Worm (Caenorhabditis elegans) whole organism, early embryonic: Measurements from ENCODE around the gene sma-3.

Source experiments
- B0310.2 ChIP-seq: sonication (generic microtip); optimal IDR thresholded peaks from 2 replicates; lab custom pipeline; 2016; ENCODE audit warnings: mild to moderate bottlenecking, missing genetic modification characterization, missing compliant biosample characterization
- F13C5.2 ChIP-seq: sonication (generic microtip); optimal IDR thresholded peaks from 2 replicates; lab custom pipeline; 2017; ENCODE audit warnings: mild to moderate bottlenecking, missing genetic modification characterization, inconsistent platforms, missing compliant biosample characterization
- aly-1 ChIP-seq: sonication (generic microtip); optimal IDR thresholded peaks from 2 replicates; lab custom pipeline; 2016; ENCODE audit warnings: missing genetic modification characterization, missing compliant biosample characterization
- ama-1 ChIP-seq: fragments of 150-350 bp; optimal IDR thresholded peaks from 2 replicates; lab custom pipeline; 2014
- ceh-13 ChIP-seq: fragments of 200-800 bp; sonication (Bioruptor generic); optimal IDR thresholded peaks from 2 replicates; lab custom pipeline; 2018; ENCODE audit warnings: mild to moderate bottlenecking, missing genetic modification characterization, missing compliant biosample characterization
- ceh-36 ChIP-seq: sonication (generic microtip); optimal IDR thresholded peaks from 2 replicates; lab custom pipeline; 2016; ENCODE audit warnings: missing genetic modification characterization, inconsistent platforms, missing compliant biosample characterization
- ets-7 ChIP-seq: sonication (generic microtip); optimal IDR thresholded peaks from 2 replicates; lab custom pipeline; 2016; ENCODE audit warnings: missing genotype, missing genetic modification characterization, missing compliant biosample characterization
- flt-1 ChIP-seq: fragments of 200-800 bp; sonication (Bioruptor generic); IDR thresholded peaks from 2 replicates; pipeline ENCODE4 v1.3.6; 2022; ENCODE audit warnings: missing genetic modification characterization, missing compliant biosample characterization
- hmbx-1 ChIP-seq: sonication (generic microtip); optimal IDR thresholded peaks from 2 replicates; lab custom pipeline; 2016; ENCODE audit warnings: mild to moderate bottlenecking, missing genetic modification characterization, missing compliant biosample characterization
- hmg-4 ChIP-seq: fragments of 200-800 bp; sonication (Bioruptor generic); optimal IDR thresholded peaks from 2 replicates; lab custom pipeline; 2018; ENCODE audit warnings: mild to moderate bottlenecking, missing genetic modification characterization, missing compliant biosample characterization
- hnd-1 ChIP-seq: sonication (generic microtip); optimal IDR thresholded peaks from 2 replicates; lab custom pipeline; 2016; ENCODE audit warnings: missing genetic modification characterization, missing compliant biosample characterization
- pes-1 ChIP-seq: fragments of 200-800 bp; sonication (Bioruptor generic); IDR thresholded peaks from 2 replicates; pipeline ENCODE4 v1.3.6; 2022; ENCODE audit warnings: missing genetic modification reagents, missing genetic modification characterization, missing compliant biosample characterization
- scrt-1 ChIP-seq: fragments of 200-800 bp; sonication (Bioruptor generic); IDR thresholded peaks from 2 replicates; pipeline ENCODE4 v1.3.6; 2022; ENCODE audit warnings: missing genetic modification characterization, missing compliant biosample characterization
- sea-1 ChIP-seq: fragments of 200-800 bp; sonication (Bioruptor generic); conservative IDR thresholded peaks from 2 replicates; pipeline ENCODE4 v1.3.6; 2022; ENCODE audit warnings: missing genetic modification characterization, missing compliant biosample characterization
- tbx-11 ChIP-seq: fragments of 200-800 bp; sonication (Bioruptor generic); IDR thresholded peaks from 2 replicates; pipeline ENCODE4 v1.3.6; 2022; ENCODE audit warnings: missing genetic modification characterization, missing compliant biosample characterization
- tbx-37 ChIP-seq: fragments of 200-800 bp; sonication (Bioruptor generic); conservative IDR thresholded peaks from 2 replicates; pipeline ENCODE4 v1.3.6; 2022; ENCODE audit warnings: missing genetic modification reagents, missing genetic modification characterization, missing compliant biosample characterization
- tra-4 ChIP-seq: sonication (generic microtip); optimal IDR thresholded peaks from 2 replicates; lab custom pipeline; 2017; ENCODE audit warnings: missing genetic modification characterization, missing compliant biosample characterization

Gene sma-3

DNA sequence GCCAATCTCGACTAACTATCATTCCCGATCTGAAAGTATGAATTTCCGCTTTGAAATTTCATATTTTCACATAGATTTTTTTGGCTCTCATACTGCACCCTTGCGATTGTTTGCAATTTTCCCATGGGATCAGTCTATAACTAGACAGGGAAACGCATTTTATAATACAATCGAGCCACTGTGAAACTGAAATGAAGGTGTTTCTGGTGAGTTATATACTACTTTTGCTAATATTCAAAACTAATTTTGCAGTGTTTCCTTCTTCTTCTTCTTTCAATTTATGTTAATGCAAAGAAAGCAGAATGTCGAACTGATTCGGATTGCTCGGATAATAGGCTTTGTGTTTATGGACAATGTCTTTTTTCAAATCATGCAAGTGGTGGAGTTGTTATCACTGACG lies 22.1 kb upstream of the sma-3 start:
- no peak for TF ChIP-seq B0310.2 (tag; lab: Kevin White, UChicago)
- no peak for TF ChIP-seq aly-1
- no peak for TF ChIP-seq F13C5.2 (tag; lab: Kevin White, UChicago)
- no peak for TF ChIP-seq ama-1 (lab: Kevin White, UChicago)
- TF ChIP-seq flt-1, result no peak
- TF ChIP-seq ceh-36 (tag; lab: Kevin White, UChicago), result no peak
- TF ChIP-seq hmbx-1 (tag; lab: Kevin White, UChicago), result no peak
- no peak for TF ChIP-seq ceh-13 (GFP tag; lab: Kevin White, UChicago)
- TF ChIP-seq tbx-37 (GFP tag; lab: Robert Waterston, UW), result no peak
- TF ChIP-seq hmg-4 (GFP tag; lab: Kevin White, UChicago), result no peak
- no peak for TF ChIP-seq pes-1 (GFP tag; lab: Robert Waterston, UW)
- TF ChIP-seq scrt-1, result no peak
- no peak for TF ChIP-seq sea-1 (GFP tag; lab: Robert Waterston, UW)
- TF ChIP-seq hnd-1, result no peak
- no peak for TF ChIP-seq tbx-11

ce11 chrIII:6884203-6884602 lies 20.4 kb upstream of the sma-3 start, which contains the start of gene med-2:
Gene med-2, plus strand, starts transcription at chrIII:6884503.
- TF ChIP-seq F13C5.2 (tag; lab: Kevin White, UChicago) (no peak), tra-4 (tag; lab: Kevin White, UChicago) (no peak), ama-1 (lab: Kevin White, UChicago) (no peak), tbx-11 (no peak), hnd-1 (no peak), B0310.2 (tag; lab: Kevin White, UChicago) (no peak), sea-1 (GFP tag; lab: Robert Waterston, UW) (no peak), tbx-37 (GFP tag; lab: Robert Waterston, UW) (no peak)

DNA sequence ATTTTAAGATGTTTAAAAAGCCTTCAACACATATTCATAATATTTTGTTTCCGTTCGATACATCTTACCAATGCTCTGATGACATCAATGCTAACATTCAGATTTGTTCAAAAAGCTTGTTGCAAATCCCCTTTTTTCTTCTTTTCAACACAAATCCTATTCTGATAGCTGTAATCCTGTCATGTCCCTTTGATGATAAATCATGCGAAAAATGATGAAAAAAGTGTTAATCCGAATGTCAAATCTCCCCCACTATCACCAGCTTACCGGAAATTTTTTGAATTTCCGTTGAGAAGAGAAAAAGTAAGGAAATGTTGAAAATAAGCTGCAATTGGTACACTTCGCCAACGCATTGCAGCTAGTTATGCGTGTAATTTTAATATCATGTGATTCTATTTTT lies 18.0 kb upstream of the sma-3 start:
- TF ChIP-seq ets-7 (tag; lab: Kevin White, UChicago) (no peak), tra-4 (tag; lab: Kevin White, UChicago) (no peak), tbx-37 (GFP tag; lab: Robert Waterston, UW) (no peak), flt-1 (no peak), B0310.2 (tag; lab: Kevin White, UChicago) (no peak), ceh-13 (GFP tag; lab: Kevin White, UChicago) (no peak), scrt-1 (no peak), aly-1 (no peak), ceh-36 (tag; lab: Kevin White, UChicago) (no peak)

ce11 chrIII:6880797-6881196 lies 17.0 kb upstream of the sma-3 start, which contains the start of gene K04C2.7:
Gene K04C2.7, plus strand, starts transcription at chrIII:6881097.
- TF ChIP-seq flt-1 (no peak), hnd-1 (no peak), ceh-13 (GFP tag; lab: Kevin White, UChicago) (no peak), ets-7 (tag; lab: Kevin White, UChicago) (no peak), B0310.2 (tag; lab: Kevin White, UChicago) (no peak), tbx-37 (GFP tag; lab: Robert Waterston, UW) (no peak), ceh-36 (tag; lab: Kevin White, UChicago) (no peak), aly-1 (no peak), F13C5.2 (tag; lab: Kevin White, UChicago) (no peak), scrt-1 (no peak), tbx-11 (no peak), sea-1 (GFP tag; lab: Robert Waterston, UW) (no peak), hmbx-1 (tag; lab: Kevin White, UChicago) (no peak), pes-1 (GFP tag; lab: Robert Waterston, UW) (no peak), hmg-4 (GFP tag; lab: Kevin White, UChicago) (no peak)

DNA sequence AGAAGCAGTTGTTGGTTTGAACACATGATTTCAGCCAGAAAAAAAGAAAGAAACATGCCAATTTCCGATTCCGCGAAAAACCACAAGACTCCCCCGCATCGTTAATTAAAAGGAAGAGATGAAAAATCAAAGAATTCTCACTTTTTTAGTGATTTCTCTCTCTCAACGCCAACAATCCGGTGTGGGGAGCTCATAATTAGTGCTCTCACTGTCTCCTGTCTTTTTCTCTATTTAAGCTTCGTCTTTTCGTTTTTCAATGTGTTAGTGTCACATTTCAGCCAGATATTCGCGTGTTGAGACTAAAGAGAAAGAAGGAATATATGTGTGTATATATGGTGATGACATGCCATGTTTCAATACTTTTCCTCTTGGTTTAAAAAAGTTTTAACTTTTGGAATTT lies 10.0 kb upstream of the sma-3 start:
- TF ChIP-seq hmg-4 (GFP tag; lab: Kevin White, UChicago) (no peak), hmbx-1 (tag; lab: Kevin White, UChicago) (no peak), pes-1 (GFP tag; lab: Robert Waterston, UW) (no peak), ceh-36 (tag; lab: Kevin White, UChicago) (no peak), flt-1 (no peak), ceh-13 (GFP tag; lab: Kevin White, UChicago) (no peak), tbx-11 (no peak), ets-7 (tag; lab: Kevin White, UChicago) (no peak), aly-1 (no peak)

DNA sequence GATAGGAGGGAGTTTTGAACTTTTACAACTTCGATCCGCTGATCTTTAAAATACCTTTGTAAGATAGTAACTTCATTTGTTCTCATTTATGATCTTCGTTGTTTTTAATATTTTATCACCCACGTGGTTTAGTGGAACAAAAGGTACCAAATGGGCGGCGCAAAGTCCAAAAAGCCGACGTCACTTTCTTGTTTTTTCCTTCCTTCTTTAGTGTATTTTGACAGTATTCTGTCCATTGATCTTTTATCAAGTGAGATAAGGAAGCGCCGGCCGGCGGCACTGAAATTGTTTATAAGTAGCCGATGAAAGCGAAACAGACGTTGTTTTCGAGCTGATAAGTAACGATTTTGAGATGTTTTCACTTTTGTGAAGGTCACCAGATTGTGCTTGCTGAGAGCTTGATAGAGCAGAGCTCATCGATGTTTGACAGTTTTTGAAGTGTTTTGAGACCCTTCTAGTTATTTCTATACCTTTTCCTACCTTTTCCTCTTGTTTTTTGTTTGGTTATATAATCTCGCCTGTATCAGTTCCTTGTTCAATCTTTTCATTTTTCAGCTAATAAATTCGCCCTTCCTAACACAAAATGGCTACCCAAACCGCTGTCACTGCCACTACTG lies 8.9 kb upstream of the sma-3 start, which contains the start of gene K04C2.3:
Gene K04C2.3 (plus strand): TSS at position 556 of the 617 bp plus-strand sequence.
- no peak for TF ChIP-seq ets-7 (tag; lab: Kevin White, UChicago)
- TF ChIP-seq scrt-1, result no peak
- no peak for TF ChIP-seq pes-1 (GFP tag; lab: Robert Waterston, UW)
- no peak for TF ChIP-seq flt-1
- TF ChIP-seq F13C5.2 (tag; lab: Kevin White, UChicago), result no peak
- TF ChIP-seq hnd-1, result no peak
- TF ChIP-seq ceh-36 (tag; lab: Kevin White, UChicago), result no peak
- no peak for TF ChIP-seq tra-4 (tag; lab: Kevin White, UChicago)
- no peak for TF ChIP-seq ceh-13 (GFP tag; lab: Kevin White, UChicago)
- no peak for TF ChIP-seq hmbx-1 (tag; lab: Kevin White, UChicago)
- no peak for TF ChIP-seq sea-1 (GFP tag; lab: Robert Waterston, UW)
- TF ChIP-seq tbx-11, result no peak
- no peak for TF ChIP-seq hmg-4 (GFP tag; lab: Kevin White, UChicago)
- no peak for TF ChIP-seq aly-1
- TF ChIP-seq B0310.2 (tag; lab: Kevin White, UChicago), result no peak
- TF ChIP-seq ama-1 (lab: Kevin White, UChicago), result no peak
- TF ChIP-seq tbx-37 (GFP tag; lab: Robert Waterston, UW), result no peak

DNA sequence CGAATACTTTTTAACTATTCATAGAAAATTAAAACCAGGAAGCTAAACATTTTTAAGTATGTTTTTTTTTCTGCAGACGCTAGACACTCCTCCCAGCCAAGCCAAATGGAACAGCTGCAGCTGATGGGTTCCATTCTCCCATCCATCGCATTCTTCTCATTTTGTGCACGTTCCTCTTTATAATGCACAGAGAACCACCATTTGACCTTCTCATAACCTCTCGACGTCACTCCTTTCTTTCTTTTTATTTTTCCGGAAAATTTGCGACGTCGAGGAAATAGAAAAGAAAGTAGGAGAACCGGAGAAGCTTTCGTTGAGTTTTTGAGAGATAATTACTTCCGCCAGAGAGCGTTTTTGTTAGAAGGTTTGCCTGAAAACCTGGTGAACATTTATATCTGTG lies 7.9 kb upstream of the sma-3 start:
- no peak for TF ChIP-seq hnd-1
- no peak for TF ChIP-seq tbx-11
- TF ChIP-seq F13C5.2 (tag; lab: Kevin White, UChicago), result no peak
- no peak for TF ChIP-seq tbx-37 (GFP tag; lab: Robert Waterston, UW)
- TF ChIP-seq hmg-4 (GFP tag; lab: Kevin White, UChicago), result no peak
- no peak for TF ChIP-seq tra-4 (tag; lab: Kevin White, UChicago)
- no peak for TF ChIP-seq flt-1
- TF ChIP-seq ama-1 (lab: Kevin White, UChicago), result no peak
- TF ChIP-seq scrt-1, result no peak
- TF ChIP-seq pes-1 (GFP tag; lab: Robert Waterston, UW), result no peak
- no peak for TF ChIP-seq ceh-13 (GFP tag; lab: Kevin White, UChicago)
- TF ChIP-seq sea-1 (GFP tag; lab: Robert Waterston, UW), result no peak
- TF ChIP-seq ets-7 (tag; lab: Kevin White, UChicago), result no peak
- TF ChIP-seq B0310.2 (tag; lab: Kevin White, UChicago), result no peak
